Worm (Caenorhabditis elegans): ENCODE data around the gene C11G10.1.

The C11G10.1 gene

DNA sequence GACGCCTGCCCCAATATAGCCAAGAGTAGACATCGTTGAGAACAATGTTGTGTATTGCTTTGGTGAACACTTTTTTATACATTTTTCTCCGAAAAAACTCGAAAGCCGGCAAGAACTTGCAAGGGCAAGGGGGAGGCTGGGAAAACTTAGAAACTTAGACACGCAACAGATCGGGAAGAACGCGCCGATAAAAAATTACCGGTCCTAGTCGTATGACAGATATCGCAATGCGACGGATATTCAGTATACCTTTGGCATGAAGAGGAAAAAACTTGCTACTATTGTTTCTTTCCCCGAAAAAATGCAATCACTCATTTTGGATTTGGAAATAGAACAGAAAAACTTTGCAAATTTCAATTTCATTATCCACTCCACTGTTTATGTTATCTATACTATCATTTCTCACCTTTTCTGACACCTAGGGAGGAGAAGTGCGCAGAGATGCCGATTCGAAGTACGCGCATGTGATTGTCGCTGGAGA lies 17.9 kb upstream of the C11G10.1 start, which contains the start of gene col-41:
col-41 (minus strand) TSS at position 51 of the 481 bp plus-strand sequence.
- TF ChIP-seq nhr-2 (tag; optimal IDR thresholded peaks at IDR 0.05) (no peak), mls-2 (tag; optimal IDR thresholded peaks at IDR 0.05) (no peak), snpc-4 (tag; optimal IDR thresholded peaks at IDR 0.05) (no peak), ztf-11 (tag; optimal IDR thresholded peaks at IDR 0.05) (no peak), tbx-8 (GFP tag; optimal IDR thresholded peaks at IDR 0.05) (no peak), lin-13 (tag; optimal IDR thresholded peaks at IDR 0.05) (no peak), M03D4.4 (tag; optimal IDR thresholded peaks at IDR 0.05) (no peak)

DNA sequence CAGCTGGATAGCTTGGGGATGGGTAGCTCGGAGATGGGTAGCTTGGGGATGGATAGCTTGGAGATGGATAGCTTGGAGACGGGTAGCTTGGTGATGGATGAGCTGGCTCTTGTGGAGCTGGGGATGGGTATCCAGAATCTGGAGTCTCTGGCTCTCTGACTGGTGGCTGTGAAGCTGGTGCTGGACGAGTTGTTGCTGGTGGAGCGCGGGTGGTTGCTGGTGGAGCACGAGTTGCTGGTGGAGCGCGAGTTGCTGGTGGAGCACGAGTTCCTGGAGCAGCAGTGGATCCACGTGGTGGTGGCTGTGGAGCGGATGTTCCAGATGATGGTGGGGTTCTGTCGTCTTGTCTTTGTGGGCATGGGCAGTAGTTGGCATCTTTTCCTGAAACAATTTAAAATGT lies 16.7 kb upstream of the C11G10.1 start:
- no peak for TF ChIP-seq ceh-39 (tag; optimal IDR thresholded peaks at IDR 0.05)
- no peak for TF ChIP-seq drap-1 (GFP tag; optimal IDR thresholded peaks at IDR 0.05)
- no peak for TF ChIP-seq M03D4.4 (tag; optimal IDR thresholded peaks at IDR 0.05)
- TF ChIP-seq nhr-12 (tag; optimal IDR thresholded peaks at IDR 0.05) = no peak
- TF ChIP-seq unc-120 (tag; optimal IDR thresholded peaks at IDR 0.05; ENCODE audit: poor library complexity, severe bottlenecking) = no peak
- TF ChIP-seq unc-39 (tag; optimal IDR thresholded peaks at IDR 0.05) = no peak
- no peak for TF ChIP-seq elt-1 (tag; optimal IDR thresholded peaks at IDR 0.05; ENCODE audit: borderline replicate concordance, insufficient read depth)
- TF ChIP-seq flh-1 (GFP tag; optimal IDR thresholded peaks at IDR 0.05) = no peak

DNA sequence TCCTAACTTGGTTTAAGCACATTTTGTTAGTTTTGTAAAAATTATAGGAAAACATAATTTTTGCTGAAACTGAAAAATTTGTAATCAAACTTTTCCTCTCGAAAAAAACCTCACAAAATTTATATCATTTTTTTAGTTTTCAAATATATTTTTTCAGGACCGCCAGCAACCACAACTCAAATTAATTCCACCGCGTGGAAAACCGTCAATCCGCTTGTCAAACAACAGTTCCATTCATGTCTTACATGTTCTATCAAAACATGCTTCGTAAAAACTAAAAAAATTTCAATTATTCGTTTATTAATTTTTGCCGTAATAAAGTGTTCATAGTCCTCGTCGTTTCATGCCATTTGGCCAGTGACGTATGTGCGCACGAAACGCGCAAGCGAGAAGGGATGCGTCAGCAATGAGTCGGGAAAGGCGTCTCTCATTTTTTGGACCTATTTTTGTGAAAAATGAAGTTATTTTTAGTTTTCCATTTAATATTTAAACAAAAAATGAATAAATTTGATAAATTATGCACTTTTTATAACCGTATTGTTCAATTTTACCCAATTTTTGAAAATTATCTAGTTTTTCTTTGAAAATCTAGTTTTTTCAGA lies 14.9 kb upstream of the C11G10.1 start, which contains the start of gene ucr-2.2:
ucr-2.2 (plus strand) TSS at position 602 of the 602 bp plus-strand sequence.
- TF ChIP-seq zip-8 (tag; optimal IDR thresholded peaks at IDR 0.05) (no peak), cnd-1 (tag; optimal IDR thresholded peaks at IDR 0.05) (no peak), ceh-83 (GFP tag; optimal IDR thresholded peaks at IDR 0.05) (no peak), elt-1 (tag; optimal IDR thresholded peaks at IDR 0.05; ENCODE audit: borderline replicate concordance, insufficient read depth) (no peak), nhr-237 (tag; optimal IDR thresholded peaks at IDR 0.05) (peak; percentile 45), mls-2 (tag; optimal IDR thresholded peaks at IDR 0.05) (peak; percentile 19), lin-32 (GFP tag; optimal IDR thresholded peaks at IDR 0.05) (no peak), flh-1 (GFP tag; optimal IDR thresholded peaks at IDR 0.05) (no peak), unc-39 (tag; optimal IDR thresholded peaks at IDR 0.05) (no peak), unc-62 (GFP tag; optimal IDR thresholded peaks at IDR 0.05) (peak; percentile 1), M03D4.4 (tag; optimal IDR thresholded peaks at IDR 0.05) (peak; percentile 57), ztf-11 (tag; optimal IDR thresholded peaks at IDR 0.05) (no peak), bed-3 (GFP tag; optimal IDR thresholded peaks at IDR 0.05) (peak; percentile 36), nhr-12 (tag; optimal IDR thresholded peaks at IDR 0.05) (no peak), drap-1 (GFP tag; optimal IDR thresholded peaks at IDR 0.05) (peak; percentile 54), ceh-39 (tag; optimal IDR thresholded peaks at IDR 0.05) (no peak), lin-13 (tag; optimal IDR thresholded peaks at IDR 0.05) (peak; percentile 67), sem-2 (GFP tag; optimal IDR thresholded peaks at IDR 0.05) (no peak), blmp-1 (tag; optimal IDR thresholded peaks at IDR 0.05) (no peak), mep-1 (tag; optimal IDR thresholded peaks at IDR 0.05) (peak; percentile 73), elt-3 (tag; optimal IDR thresholded peaks at IDR 0.05) (no peak), hlh-1 (tag; optimal IDR thresholded peaks at IDR 0.05) (peak; percentile 38), mab-5 (tag; optimal IDR thresholded peaks at IDR 0.05) (no peak), snpc-4 (tag; optimal IDR thresholded peaks at IDR 0.05) (no peak), sptf-1 (tag; optimal IDR thresholded peaks at IDR 0.05) (peak; percentile 70), nhr-76 (tag; optimal IDR thresholded peaks at IDR 0.05) (no peak), ces-1 (GFP tag; optimal IDR thresholded peaks at IDR 0.05) (no peak), nhr-28 (tag; optimal IDR thresholded peaks at IDR 0.05) (no peak), tbx-8 (GFP tag; optimal IDR thresholded peaks at IDR 0.05) (no peak), pha-4 (tag; optimal IDR thresholded peaks at IDR 0.05) (no peak), unc-120 (tag; optimal IDR thresholded peaks at IDR 0.05; ENCODE audit: poor library complexity, severe bottlenecking) (peak; percentile 63), lsy-2 (tag; optimal IDR thresholded peaks at IDR 0.05) (peak; percentile 56), ceh-43 (GFP tag; optimal IDR thresholded peaks at IDR 0.05) (peak; percentile 15), nhr-2 (tag; optimal IDR thresholded peaks at IDR 0.05) (no peak), ham-2 (GFP tag; optimal IDR thresholded peaks at IDR 0.05) (no peak)
